Fruit fly (Drosophila melanogaster): ENCODE data around the gene slp2.

Gene slp2

DNA sequence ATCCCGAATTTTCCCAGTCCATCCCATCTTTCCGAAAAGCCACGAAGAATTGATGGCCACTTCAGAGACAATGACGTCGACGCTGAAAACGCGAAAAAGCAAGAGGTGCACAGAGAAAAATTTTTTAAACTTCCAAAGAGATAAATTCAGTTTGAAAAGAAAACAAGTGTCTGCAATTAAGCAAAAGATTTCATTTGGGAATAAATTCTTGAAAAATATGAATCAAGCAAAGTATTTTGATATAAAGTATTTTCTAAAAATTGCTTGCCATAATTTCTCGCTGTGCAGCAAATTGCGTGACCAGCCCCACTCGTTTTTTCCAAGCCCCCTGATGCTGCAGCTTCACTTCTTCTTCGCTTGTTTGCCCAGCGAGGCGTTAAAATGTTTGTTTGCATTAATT lies 45.5 kb downstream of the slp2 start (continued):
- TF ChIP-seq en (GFP tag; optimal IDR thresholded peaks at IDR 0.05) (no peak), Scr (GFP tag; IDR thresholded peaks at IDR 0.05; ENCODE audit: partially characterized antibody) (no peak), CG11504 (tag; optimal IDR thresholded peaks at IDR 0.05) (peak; percentile 59), corto (GFP tag; optimal IDR thresholded peaks at IDR 0.05) (no peak), salm (tag; optimal IDR thresholded peaks at IDR 0.05) (no peak), CG42726 (GFP tag; IDR thresholded peaks at IDR 0.05; ENCODE audit: partially characterized antibody) (no peak), mirr (GFP tag; optimal IDR thresholded peaks at IDR 0.05) (no peak), D19B (GFP tag; optimal IDR thresholded peaks at IDR 0.05) (no peak), CG9609 (GFP tag; optimal IDR thresholded peaks at IDR 0.05) (no peak), CG8359 (GFP tag; optimal IDR thresholded peaks at IDR 0.05; ENCODE audit: borderline replicate concordance) (no peak), row (GFP tag; IDR thresholded peaks at IDR 0.05) (peak; percentile 65), CG15696 (tag; optimal IDR thresholded peaks at IDR 0.05) (no peak), Gug (GFP tag; IDR thresholded peaks at IDR 0.05) (no peak), wdn (GFP tag; IDR thresholded peaks at IDR 0.05) (no peak), Jarid2 (GFP tag; optimal IDR thresholded peaks at IDR 0.05) (no peak), CG2712 (tag; optimal IDR thresholded peaks at IDR 0.05) (peak; percentile 26), CG12236 (GFP tag; optimal IDR thresholded peaks at IDR 0.05) (no peak), CG5180 (GFP tag; optimal IDR thresholded peaks at IDR 0.05) (no peak), Hsf (GFP tag; optimal IDR thresholded peaks at IDR 0.05) (no peak), CoRest (tag; optimal IDR thresholded peaks at IDR 0.05) (peak; percentile 25), Nf-YB (GFP tag; optimal IDR thresholded peaks at IDR 0.05) (no peak), CG6813 (GFP tag; optimal IDR thresholded peaks at IDR 0.05) (no peak), CG14050 (GFP tag; IDR thresholded peaks at IDR 0.05) (peak; percentile 34; the same call in 2 of the 3 replicates), bigmax (GFP tag; optimal IDR thresholded peaks at IDR 0.05) (no peak), scrt (GFP tag; optimal IDR thresholded peaks at IDR 0.05) (no peak), tap (tag; optimal IDR thresholded peaks at IDR 0.05) (no peak), h (optimal IDR thresholded peaks at IDR 0.05) (no peak), peb (GFP tag; IDR thresholded peaks at IDR 0.05) (no peak), CG5245 (GFP tag; optimal IDR thresholded peaks at IDR 0.05) (no peak), Deaf1 (tag; optimal IDR thresholded peaks at IDR 0.05) (no peak), CG10321 (GFP tag; IDR thresholded peaks at IDR 0.05) (no peak), Poxn (GFP tag; IDR thresholded peaks at IDR 0.05) (no peak), CG6791 (GFP tag; IDR thresholded peaks at IDR 0.05; ENCODE audit: partially characterized antibody) (no peak), dan (GFP tag; IDR thresholded peaks at IDR 0.05) (no peak), HLH3B (GFP tag; IDR thresholded peaks at IDR 0.05) (no peak), CG14860 (GFP tag; IDR thresholded peaks at IDR 0.05; ENCODE audit: partially characterized antibody) (no peak), H2.0 (GFP tag; IDR thresholded peaks at IDR 0.05) (no peak), Ada2b (GFP tag; IDR thresholded peaks at IDR 0.05) (no peak; the same call in 1 of the 2 replicates), chinmo (GFP tag; IDR thresholded peaks at IDR 0.05; ENCODE audit: partially characterized antibody) (no peak), CG12942 (GFP tag; optimal IDR thresholded peaks at IDR 0.05) (peak; percentile 16), gem (tag; optimal IDR thresholded peaks at IDR 0.05) (peak; percentile 72), Tbp (GFP tag; optimal IDR thresholded peaks at IDR 0.05) (no peak), nmo (GFP tag; optimal IDR thresholded peaks at IDR 0.05) (peak; percentile 18), wor (GFP tag; IDR thresholded peaks at IDR 0.05) (no peak), odd (GFP tag; optimal IDR thresholded peaks at IDR 0.05) (no peak), gsb (GFP tag; IDR thresholded peaks at IDR 0.05) (no peak), CG8924 (tag; optimal IDR thresholded peaks at IDR 0.05) (peak; percentile 16), eyg (GFP tag; optimal IDR thresholded peaks at IDR 0.05) (no peak), CG13424 (tag; optimal IDR thresholded peaks at IDR 0.05) (peak; percentile 6), Dad (GFP tag; optimal IDR thresholded peaks at IDR 0.05) (no peak), luna (GFP tag; optimal IDR thresholded peaks at IDR 0.05) (no peak), CG9215 (GFP tag; IDR thresholded peaks at IDR 0.05) (0 out of 2 replicates have a peak, but pooled peaks have one; percentile 7)
